Worm (Caenorhabditis elegans) whole organism, L3 larva: ENCODE results near the gene cutl-19.

Experiments
- R02D3.7 ChIP-seq: fragments of 150-350 bp; optimal IDR thresholded peaks from 2 replicates; lab custom pipeline; 2014; ENCODE audit warnings: missing biosample characterization, missing genetic modification characterization
- aly-2 ChIP-seq: fragments of 150-350 bp; optimal IDR thresholded peaks from 2 replicates; lab custom pipeline; 2014; ENCODE audit warnings: missing biosample characterization, missing genetic modification characterization
- ceh-16 ChIP-seq: sonication (generic microtip); optimal IDR thresholded peaks from 2 replicates; lab custom pipeline; 2017; ENCODE audit warnings: missing biosample characterization, missing genetic modification characterization
- elt-3 ChIP-seq, 3 experiments: fragments of 150-350 bp in 1 of 3; sonication (generic microtip) in 2 of 3; optimal IDR thresholded peaks; 2 replicates in 2 of 3; 4 replicates in 1 of 3; lab custom pipeline; 2014 to 2017; ENCODE audit warnings: missing biosample characterization in 3 of 3, missing genetic modification characterization in 3 of 3
- fkh-10 ChIP-seq: sonication (generic microtip); optimal IDR thresholded peaks from 2 replicates; lab custom pipeline; 2017; ENCODE audit warnings: missing biosample characterization, missing genetic modification reagents, missing genetic modification characterization
- nhr-12 ChIP-seq: fragments of 150-350 bp; optimal IDR thresholded peaks from 2 replicates; lab custom pipeline; 2014; ENCODE audit warnings: missing biosample characterization, missing genetic modification characterization
- nhr-67 ChIP-seq: fragments of 150-350 bp; optimal IDR thresholded peaks from 2 replicates; lab custom pipeline; 2014; ENCODE audit warnings: missing biosample characterization, missing genetic modification characterization
- pqm-1 ChIP-seq: fragments of 150-350 bp; optimal IDR thresholded peaks from 2 replicates; lab custom pipeline; 2017; ENCODE audit warnings: missing biosample characterization, missing genetic modification characterization, inconsistent platforms
- skn-1 ChIP-seq: fragments of 150-350 bp; optimal IDR thresholded peaks from 2 replicates; lab custom pipeline; 2014; ENCODE audit warnings: missing biosample characterization, missing genetic modification characterization
- unc-62 ChIP-seq: fragments of 150-350 bp; sonication (generic microtip); optimal IDR thresholded peaks from 4 replicates; lab custom pipeline; 2014; ENCODE audit warnings: missing biosample characterization, missing genetic modification reagents, missing genetic modification characterization
- ztf-11 ChIP-seq: fragments of 150-350 bp; optimal IDR thresholded peaks from 2 replicates; lab custom pipeline; 2014; ENCODE audit warnings: missing biosample characterization, missing genetic modification characterization

- TF ChIP-seq skn-1 (no peak), fkh-10 (GFP tag; lab: Kevin White, UChicago) (no peak), pqm-1 (tag; lab: Kevin White, UChicago) (no peak), aly-2 (tag; lab: Kevin White, UChicago) (no peak), ceh-16 (tag; lab: Kevin White, UChicago) (no peak), nhr-67 (no peak), elt-3 (tag; optimal IDR thresholded peaks at IDR 0.05; lab: Kevin White, UChicago) (no peak), ztf-11 (tag; lab: Kevin White, UChicago) (no peak), nhr-12 (no peak), unc-62 (GFP tag; lab: Kevin White, UChicago) (no peak), R02D3.7 (tag; lab: Kevin White, UChicago) (no peak)
These were observed 31.8 kb downstream of the cutl-19 start, which contains the start of gene pup-2 for ce11 chrIII:5185620-5186019.
